Worm (Caenorhabditis elegans): ENCODE results near the gene C18D11.9.

Gene C18D11.9

DNA sequence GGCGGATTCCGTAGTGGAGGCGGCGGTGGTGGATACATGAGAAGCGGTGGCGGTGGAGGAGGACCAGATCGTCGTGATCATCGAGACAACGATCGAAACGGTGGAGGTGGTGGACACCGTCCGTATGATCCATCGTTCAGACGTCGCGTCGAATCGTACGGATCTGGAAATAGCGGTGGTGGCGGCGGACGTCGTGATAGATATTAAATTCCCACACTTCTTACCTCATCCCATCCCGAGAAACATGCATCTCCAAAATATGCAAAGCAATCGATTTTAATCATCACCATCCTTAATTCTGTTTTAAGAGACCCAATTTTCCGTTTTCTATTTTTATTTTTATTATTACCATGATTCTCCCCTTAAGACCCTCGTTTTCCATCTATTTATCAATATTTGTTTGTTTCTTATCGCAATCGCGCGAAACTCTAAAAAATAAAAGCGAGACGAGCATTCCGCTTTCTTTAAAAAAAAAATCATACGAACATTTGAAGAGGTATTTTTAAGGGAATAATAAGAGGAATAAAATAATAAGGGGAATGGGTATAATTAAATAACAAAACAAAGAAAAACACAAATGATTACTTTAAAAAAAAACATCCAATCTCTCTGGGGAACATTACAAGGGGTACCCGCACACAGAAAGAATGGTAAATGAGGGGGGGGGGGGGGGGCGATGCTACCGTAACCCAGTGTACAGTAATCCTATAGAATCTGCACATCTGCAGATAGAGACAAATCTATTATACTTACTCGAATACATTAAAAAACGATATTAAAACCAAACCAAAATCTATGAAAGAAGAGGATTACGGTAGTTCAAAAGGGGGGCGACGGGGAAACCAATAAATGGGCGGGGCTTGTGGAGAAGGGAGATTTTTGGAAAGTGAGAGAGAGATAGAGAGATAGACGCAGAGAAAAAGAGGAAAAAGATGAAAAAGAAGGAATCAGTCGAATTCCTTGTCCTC lies 21.9 kb downstream of the C18D11.9 start (continued):
- TF ChIP-seq nhr-11 (tag; optimal IDR thresholded peaks at IDR 0.05) (no peak), jun-1 (tag; optimal IDR thresholded peaks at IDR 0.05) (no peak), rbr-2 (tag; optimal IDR thresholded peaks at IDR 0.05) (no peak), F44E2.7 (GFP tag; IDR thresholded peaks at IDR 0.05) (no peak), mxl-2 (GFP tag; conservative IDR thresholded peaks at IDR 0.05) (no peak), attf-4 (tag; optimal IDR thresholded peaks at IDR 0.05) (no peak), dmd-8 (GFP tag; IDR thresholded peaks at IDR 0.05) (0 out of 2 replicates have a peak, but pooled peaks have one; percentile 5), spr-1 (tag; optimal IDR thresholded peaks at IDR 0.05) (peak; percentile 14), F26F4.8 (GFP tag; conservative IDR thresholded peaks at IDR 0.05) (no peak), nhr-102 (tag; optimal IDR thresholded peaks at IDR 0.05) (no peak), tra-1 (GFP tag; IDR thresholded peaks at IDR 0.05) (peak; percentile 53; the same call in 1 of the 2 replicates), aha-1 (tag) (peak; percentile 77), ceh-82 (tag; optimal IDR thresholded peaks at IDR 0.05) (no peak), daf-12 (tag; optimal IDR thresholded peaks at IDR 0.05) (no peak), ZK337.2 (GFP tag; IDR thresholded peaks at IDR 0.05) (0 out of 2 replicates have a peak, but pooled peaks have one; percentile 10), F37D6.2 (tag; optimal IDR thresholded peaks at IDR 0.05) (no peak), ceh-44 (GFP tag; IDR thresholded peaks at IDR 0.05) (no peak), ceh-28 (tag; optimal IDR thresholded peaks at IDR 0.05) (no peak), ztf-7 (tag; optimal IDR thresholded peaks at IDR 0.05) (no peak), F49E8.2 (tag; optimal IDR thresholded peaks at IDR 0.05; ENCODE audit: borderline replicate concordance) (no peak), vab-7 (GFP tag; IDR thresholded peaks at IDR 0.05) (0 out of 2 replicates have a peak, but pooled peaks have one; percentile 7), lsy-2 (tag; optimal IDR thresholded peaks at IDR 0.05) (peak; percentile 7 to 14), pqm-1 (tag; optimal IDR thresholded peaks at IDR 0.05) (no peak), mdt-29 (GFP tag; IDR thresholded peaks at IDR 0.05) (peak; percentile 69), daf-16 (GFP tag; optimal IDR thresholded peaks at IDR 0.05) (peak in 1 of 2 experiments; percentile 25), daf-16 (tag; optimal IDR thresholded peaks at IDR 0.05) (peak; percentile 57), zfp-3 (GFP tag; conservative IDR thresholded peaks at IDR 0.05) (peak; percentile 73; the same call in 1 of the 2 replicates), daf-19 (GFP tag; conservative IDR thresholded peaks at IDR 0.05) (no peak), D1046.2 (GFP tag; IDR thresholded peaks at IDR 0.05) (0 out of 2 replicates have a peak, but pooled peaks have one; percentile 17), madf-5 (GFP tag; IDR thresholded peaks at IDR 0.05) (0 out of 4 replicates have a peak, but pooled peaks have one; percentile 34 to 60), unc-130 (GFP tag; optimal IDR thresholded peaks at IDR 0.05) (peak; percentile 4), snpc-1.2 (GFP tag; IDR thresholded peaks at IDR 0.05) (peak; percentile 69), nhr-237 (tag; optimal IDR thresholded peaks at IDR 0.05) (no peak), F10B5.3 (tag; optimal IDR thresholded peaks at IDR 0.05) (no peak), tag-97 (GFP tag; IDR thresholded peaks at IDR 0.05) (no peak), hlh-30 (tag; optimal IDR thresholded peaks at IDR 0.05; ENCODE audit: insufficient read depth) (no peak), nhr-42 (GFP tag; IDR thresholded peaks at IDR 0.05) (0 out of 2 replicates have a peak, but pooled peaks have one; percentile 28), nhr-6 (tag; optimal IDR thresholded peaks at IDR 0.05) (no peak), lim-7 (GFP tag; IDR thresholded peaks at IDR 0.05) (peak; percentile 56), nhr-77 (tag; optimal IDR thresholded peaks at IDR 0.05) (peak; percentile 11), zip-11 (GFP tag; IDR thresholded peaks at IDR 0.05) (no peak), T26A8.4 (GFP tag; IDR thresholded peaks at IDR 0.05) (peak; percentile 57; the same call in 1 of the 2 replicates), lin-29 (GFP tag; IDR thresholded peaks at IDR 0.05) (no peak), unc-39 (tag; optimal IDR thresholded peaks at IDR 0.05) (no peak), snpc-4 (tag; optimal IDR thresholded peaks at IDR 0.05) (no peak)

All from whole organism, L4 larva.